Fruit fly (Drosophila melanogaster) whole organism, embryonic: Measurements from ENCODE around the gene Syx4.
A peak's percentile ranks its signal among the peaks of the same experiment; 100 is the strongest.

Experiments
- Aef1 ChIP-seq: fragments of 200-800 bp; sonication (Bioruptor generic); IDR thresholded peaks from 3 replicates; pipeline ENCODE4 v1.3.6; 2022; ENCODE audit warnings: missing biosample characterization, missing genetic modification characterization
- B-H1 ChIP-seq: fragments of 200-800 bp; sonication (Bioruptor generic); IDR thresholded peaks from 3 replicates; pipeline ENCODE4 v1.3.6; 2022; ENCODE audit warnings: missing biosample characterization, missing genetic modification characterization
- CG10654 ChIP-seq: fragments of 200-800 bp; sonication (Bioruptor generic); optimal IDR thresholded peaks from 2 replicates; lab custom pipeline; 2016; ENCODE audit warnings: missing biosample characterization, missing genetic modification characterization
- CG11723 ChIP-seq: fragments of 200-800 bp; sonication (Bioruptor generic); optimal IDR thresholded peaks from 2 replicates; lab custom pipeline; 2017; ENCODE audit warnings: missing biosample characterization, mild to moderate bottlenecking, missing genetic modification characterization
- CG12391 ChIP-seq: fragments of 200-800 bp; sonication (Bioruptor generic); optimal IDR thresholded peaks from 3 replicates; lab custom pipeline; 2018; ENCODE audit warnings: missing biosample characterization, mild to moderate bottlenecking, missing genetic modification characterization, moderate library complexity
- CG13287 ChIP-seq: fragments of 200-800 bp; sonication (Bioruptor generic); IDR thresholded peaks from 2 replicates; pipeline ENCODE4 v1.3.6; 2022; ENCODE audit warnings: missing biosample characterization, missing genetic modification characterization; ENCODE audit not compliant: partially characterized antibody
- CG13424 ChIP-seq: fragments of 200-800 bp; sonication (Bioruptor generic); optimal IDR thresholded peaks from 2 replicates; lab custom pipeline; 2019; ENCODE audit warnings: missing biosample characterization, mild to moderate bottlenecking, missing genetic modification characterization, moderate library complexity
- CG13775 ChIP-seq: fragments of 200-800 bp; sonication (Bioruptor generic); optimal IDR thresholded peaks from 3 replicates; lab custom pipeline; 2017; ENCODE audit warnings: missing biosample characterization, mild to moderate bottlenecking, missing genetic modification characterization
- CG13894 ChIP-seq: fragments of 200-800 bp; sonication (Bioruptor generic); optimal IDR thresholded peaks from 3 replicates; lab custom pipeline; 2018; ENCODE audit warnings: missing biosample characterization, mild to moderate bottlenecking, missing genetic modification characterization, moderate library complexity
- CG1529 ChIP-seq: fragments of 200-800 bp; sonication (Bioruptor generic); optimal IDR thresholded peaks from 3 replicates; lab custom pipeline; 2018; ENCODE audit warnings: missing biosample characterization, missing genetic modification characterization
- CG17328 ChIP-seq: fragments of 200-800 bp; sonication (Bioruptor generic); IDR thresholded peaks from 2 replicates; pipeline ENCODE4 v1.3.6; 2022; ENCODE audit warnings: missing biosample characterization, missing genetic modification characterization
- CG2678 ChIP-seq: fragments of 200-800 bp; sonication (Bioruptor generic); optimal IDR thresholded peaks from 3 replicates; lab custom pipeline; 2019; ENCODE audit warnings: missing biosample characterization, mild to moderate bottlenecking, missing genetic modification characterization, moderate library complexity
- CG33557 ChIP-seq: fragments of 200-800 bp; sonication (Bioruptor generic); optimal IDR thresholded peaks from 2 replicates; lab custom pipeline; 2019; ENCODE audit warnings: missing biosample characterization, mild to moderate bottlenecking, missing genetic modification characterization, moderate library complexity
- CG3847 ChIP-seq: fragments of 200-800 bp; sonication (Bioruptor generic); IDR thresholded peaks from 2 replicates; pipeline ENCODE4 v1.3.6; 2022; ENCODE audit warnings: missing biosample characterization, missing genetic modification characterization
- CG4328 ChIP-seq: fragments of 200-800 bp; sonication (Bioruptor generic); optimal IDR thresholded peaks from 3 replicates; lab custom pipeline; 2017; ENCODE audit warnings: missing biosample characterization, missing genetic modification reagents, missing genetic modification characterization
- CG6689 ChIP-seq: fragments of 200-800 bp; sonication (Bioruptor generic); IDR thresholded peaks from 2 replicates; pipeline ENCODE4 v1.3.6; 2022; ENCODE audit warnings: missing biosample characterization, missing genetic modification characterization
- CG8359 ChIP-seq: fragments of 200-800 bp; sonication (Bioruptor generic); optimal IDR thresholded peaks from 2 replicates; lab custom pipeline; 2017; ENCODE audit warnings: missing biosample characterization, mild to moderate bottlenecking, missing genetic modification characterization, borderline replicate concordance
- CG9797 ChIP-seq: fragments of 200-800 bp; sonication (Bioruptor generic); optimal IDR thresholded peaks from 3 replicates; lab custom pipeline; 2018; ENCODE audit warnings: missing biosample characterization, mild to moderate bottlenecking, missing genetic modification characterization
- CTCF ChIP-seq: fragments of 200-800 bp; sonication (Bioruptor generic); optimal IDR thresholded peaks from 2 replicates; lab custom pipeline; 2017; ENCODE audit warnings: missing biosample characterization, mild to moderate bottlenecking, missing genetic modification characterization, moderate library complexity
- CkIIα-i1 ChIP-seq: fragments of 200-800 bp; sonication (Bioruptor generic); IDR thresholded peaks from 2 replicates; pipeline ENCODE4 v1.3.6; 2022; ENCODE audit warnings: missing biosample characterization, missing genetic modification characterization
- Dip2 ChIP-seq: fragments of 200-800 bp; sonication (Bioruptor generic); IDR thresholded peaks from 2 replicates; pipeline ENCODE4 v1.3.6; 2022; ENCODE audit warnings: missing biosample characterization, missing genetic modification characterization
- E2f2 ChIP-seq: fragments of 200-800 bp; sonication (Bioruptor generic); IDR thresholded peaks from 2 replicates; pipeline ENCODE4 v1.3.6; 2022; ENCODE audit warnings: missing biosample characterization, missing genetic modification characterization
- Ets65A ChIP-seq: fragments of 200-800 bp; sonication (Bioruptor generic); peaks from one replicate; lab custom pipeline; 2016; ENCODE audit warnings: missing biosample characterization, missing genetic modification characterization
- GATAe ChIP-seq: fragments of 200-800 bp; sonication (Bioruptor generic); conservative IDR thresholded peaks from 2 replicates; pipeline ENCODE4 v1.3.6; 2022; ENCODE audit warnings: missing biosample characterization, missing genetic modification characterization
- Gug ChIP-seq: fragments of 200-800 bp; sonication (Bioruptor generic); IDR thresholded peaks from 4 replicates; pipeline ENCODE4 v1.3.6; 2022; ENCODE audit warnings: missing biosample characterization, missing genetic modification characterization
- HLH54F ChIP-seq: fragments of 200-800 bp; sonication (Bioruptor generic); optimal IDR thresholded peaks from 3 replicates; lab custom pipeline; 2016; ENCODE audit warnings: missing biosample characterization, missing genetic modification characterization
- MBD-R2 ChIP-seq: fragments of 200-800 bp; sonication (Bioruptor generic); IDR thresholded peaks from 2 replicates; pipeline ENCODE4 v1.3.6; 2022; ENCODE audit warnings: missing biosample characterization, missing genetic modification characterization
- Mad ChIP-seq: fragments of 200-800 bp; sonication (Bioruptor generic); optimal IDR thresholded peaks from 2 replicates; lab custom pipeline; 2016; ENCODE audit warnings: missing biosample characterization, missing genetic modification characterization
- Med ChIP-seq: fragments of 200-800 bp; sonication (Bioruptor generic); peaks from one replicate; lab custom pipeline; 2016; ENCODE audit warnings: missing biosample characterization, missing genetic modification characterization, mild to moderate bottlenecking, inconsistent platforms, moderate library complexity
- Six4 ChIP-seq: fragments of 200-800 bp; sonication (Bioruptor generic); optimal IDR thresholded peaks from 2 replicates; lab custom pipeline; 2016; ENCODE audit warnings: missing biosample characterization, missing genetic modification characterization
- Usf ChIP-seq: fragments of 200-800 bp; sonication (Bioruptor generic); optimal IDR thresholded peaks from 2 replicates; lab custom pipeline; 2017; ENCODE audit warnings: missing genotype, missing biosample characterization, missing genetic modification characterization
- ara ChIP-seq: fragments of 200-800 bp; sonication (Bioruptor generic); IDR thresholded peaks from 2 replicates; pipeline ENCODE4 v1.3.6; 2022; ENCODE audit warnings: missing biosample characterization, missing genetic modification characterization
- bsh ChIP-seq, 2 experiments: fragments of 200-800 bp; sonication (Bioruptor generic); optimal IDR thresholded peaks; 2 replicates each; lab custom pipeline; 2017 to 2018; ENCODE audit warnings: mild to moderate bottlenecking in 2 of 2, missing biosample characterization in 2 of 2, missing genetic modification characterization in 2 of 2, moderate library complexity in 1 of 2
- ci ChIP-seq: fragments of 200-800 bp; sonication (Bioruptor generic); IDR thresholded peaks from 3 replicates; pipeline ENCODE4 v1.3.6; 2022; ENCODE audit warnings: missing biosample characterization, missing genetic modification characterization
- crol ChIP-seq: fragments of 200-800 bp; sonication (Bioruptor generic); IDR thresholded peaks from 2 replicates; pipeline ENCODE4 v1.3.6; 2022; ENCODE audit warnings: missing biosample characterization, missing genetic modification characterization
- emc ChIP-seq: fragments of 200-800 bp; sonication (Bioruptor generic); optimal IDR thresholded peaks from 2 replicates; lab custom pipeline; 2016; ENCODE audit warnings: missing biosample characterization, missing genetic modification characterization
- en ChIP-seq: fragments of 200-800 bp; sonication (Bioruptor generic); optimal IDR thresholded peaks from 2 replicates; lab custom pipeline; 2016; ENCODE audit warnings: missing biosample characterization, missing genetic modification characterization
- ewg ChIP-seq: fragments of 200-800 bp; sonication (Bioruptor generic); optimal IDR thresholded peaks from 3 replicates; lab custom pipeline; 2017; ENCODE audit warnings: mild to moderate bottlenecking, missing biosample characterization, missing genetic modification reagents, missing genetic modification characterization
- fd102C ChIP-seq: fragments of 200-800 bp; sonication (Bioruptor generic); optimal IDR thresholded peaks from 2 replicates; lab custom pipeline; 2018; ENCODE audit warnings: missing biosample characterization, mild to moderate bottlenecking, missing genetic modification characterization, moderate library complexity
- ftz-f1 ChIP-seq: fragments of 200-800 bp; sonication (Bioruptor generic); optimal IDR thresholded peaks from 2 replicates; lab custom pipeline; 2016; ENCODE audit warnings: missing biosample characterization, missing genetic modification characterization
- hkb ChIP-seq, 2 experiments: fragments of 200-800 bp in 1 of 2; fragments of >200 bp in 1 of 2; sonication (Bioruptor generic) in 1 of 2; IDR thresholded peaks in 1 of 2; optimal IDR thresholded peaks in 1 of 2; 2 replicates each; pipeline versions ENCODE4 v1.3.6 to Lab custom; 2017 to 2022; ENCODE audit warnings: missing biosample characterization in 1 of 2, missing genetic modification characterization in 1 of 2
- hth ChIP-seq: fragments of >200 bp; optimal IDR thresholded peaks from 2 replicates; lab custom pipeline; 2017; ENCODE audit warnings: inconsistent platforms
- ind ChIP-seq: fragments of 200-800 bp; sonication (Bioruptor generic); optimal IDR thresholded peaks from 3 replicates; lab custom pipeline; 2016; ENCODE audit warnings: missing biosample characterization, missing genetic modification characterization
- ken ChIP-seq: fragments of 200-800 bp; sonication (Bioruptor generic); IDR thresholded peaks from 3 replicates; pipeline ENCODE4 v1.3.6; 2022; ENCODE audit warnings: missing biosample characterization, missing genetic modification characterization
- luna ChIP-seq: fragments of 200-800 bp; sonication (Bioruptor generic); optimal IDR thresholded peaks from 2 replicates; lab custom pipeline; 2016; ENCODE audit warnings: missing biosample characterization, missing genetic modification characterization
- pho ChIP-seq: fragments of 200-800 bp; sonication (Bioruptor generic); optimal IDR thresholded peaks from 2 replicates; lab custom pipeline; 2016; ENCODE audit warnings: missing biosample characterization, missing genetic modification characterization
- pzg ChIP-seq: fragments of 200-800 bp; sonication (Bioruptor generic); optimal IDR thresholded peaks from 3 replicates; lab custom pipeline; 2018; ENCODE audit warnings: missing biosample characterization, mild to moderate bottlenecking, missing genetic modification characterization, moderate library complexity
- sens-2 ChIP-seq: fragments of 200-800 bp; sonication (Bioruptor generic); IDR thresholded peaks from 2 replicates; pipeline ENCODE4 v1.3.6; 2022; ENCODE audit warnings: missing biosample characterization, missing genetic modification characterization
- sr ChIP-seq: fragments of 200-800 bp; sonication (Bioruptor generic); IDR thresholded peaks from 3 replicates; pipeline ENCODE4 v1.3.6; 2022; ENCODE audit warnings: missing biosample characterization, missing genetic modification characterization
- tio ChIP-seq: fragments of 200-800 bp; sonication (Bioruptor generic); optimal IDR thresholded peaks from 2 replicates; lab custom pipeline; 2017; ENCODE audit warnings: missing biosample characterization, missing genetic modification characterization, inconsistent platforms
- ttk ChIP-seq: fragments of 200-800 bp; sonication (Bioruptor generic); IDR thresholded peaks from 2 replicates; pipeline ENCODE4 v2.1.2; 2022; ENCODE audit warnings: missing biosample characterization, missing genetic modification characterization
- twi ChIP-seq: fragments of 200-800 bp; optimal IDR thresholded peaks from 2 replicates; lab custom pipeline; 2019; ENCODE audit warnings: missing biosample characterization, mild to moderate bottlenecking, missing genetic modification characterization, moderate library complexity

The Syx4 gene

DNA sequence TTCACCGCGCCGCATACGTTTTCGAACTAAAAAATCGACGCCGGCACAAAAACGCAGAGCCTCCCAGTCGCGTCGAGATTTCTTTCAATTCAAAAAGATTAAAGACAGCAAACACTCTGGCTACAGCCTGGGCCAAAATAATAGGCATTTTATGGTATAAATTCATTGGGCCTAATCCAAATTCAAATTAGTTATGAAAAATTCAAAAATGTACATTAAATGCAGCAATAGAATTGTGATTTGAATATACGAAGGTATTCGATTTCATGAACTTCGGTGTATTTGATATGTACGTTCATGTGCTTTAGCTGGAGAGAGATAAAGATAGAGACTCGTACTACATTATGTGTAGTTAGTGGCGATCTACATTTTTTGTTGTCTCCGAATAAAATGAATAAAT lies at the start of gene Syx4 (continued):
- peak; percentile 69 to 88 for TF ChIP-seq bsh (GFP tag; optimal IDR thresholded peaks at IDR 0.05; lab: Kevin White, UChicago)
- no peak for TF ChIP-seq CG33557 (GFP tag; lab: Kevin White, UChicago)
- TF ChIP-seq Usf (GFP tag; lab: Kevin White, UChicago) = peak; percentile 71
- TF ChIP-seq ci (GFP tag; lab: Robert Waterston, UW) = peak; percentile 96
- peak; percentile 90 for TF ChIP-seq HLH54F (GFP tag; lab: Kevin White, UChicago)
- TF ChIP-seq CG8359 (GFP tag; lab: Kevin White, UChicago) = peak; percentile 52
- peak; percentile 72 for TF ChIP-seq E2f2
- TF ChIP-seq MBD-R2 (GFP tag; lab: Robert Waterston, UW) = peak; percentile 72; the same call in 1 of the 2 replicates
- TF ChIP-seq Dip2 = no peak
- peak; percentile 80; the same call in 3 of the 4 replicates for TF ChIP-seq Gug (GFP tag; lab: Robert Waterston, UW)
- TF ChIP-seq twi (tag; lab: Kevin White, UChicago) = peak; percentile 50
- no peak for TF ChIP-seq CG13287 (GFP tag; lab: Robert Waterston, UW)
- peak; percentile 17 for TF ChIP-seq CG4328 (GFP tag; lab: Kevin White, UChicago)
- no peak for TF ChIP-seq hth
- TF ChIP-seq Ets65A = peak; percentile 96
- peak; percentile 96 for TF ChIP-seq CG2678 (tag; lab: Kevin White, UChicago)
- TF ChIP-seq B-H1 (GFP tag; lab: Robert Waterston, UW) = peak; percentile 82
- TF ChIP-seq pzg (GFP tag; lab: Kevin White, UChicago) = peak; percentile 20
- TF ChIP-seq CG11723 = peak; percentile 77
- TF ChIP-seq Mad (GFP tag; lab: Kevin White, UChicago) = peak; percentile 81
- peak; percentile 86 for TF ChIP-seq tio (GFP tag; lab: Kevin White, UChicago)
- TF ChIP-seq CG1529 (GFP tag; lab: Kevin White, UChicago) = peak; percentile 73
- TF ChIP-seq CG13775 (GFP tag; lab: Kevin White, UChicago) = peak; percentile 79
- peak; percentile 80 for TF ChIP-seq sens-2 (GFP tag; lab: Robert Waterston, UW)
- peak; percentile 84 for TF ChIP-seq CG3847 (GFP tag; lab: Robert Waterston, UW)
- TF ChIP-seq CG17328 (GFP tag; lab: Robert Waterston, UW) = peak; percentile 91
- peak; percentile 83 for TF ChIP-seq CG10654 (GFP tag; lab: Kevin White, UChicago)
- peak; percentile 60; the same call in 2 of the 3 replicates for TF ChIP-seq sr (GFP tag; lab: Robert Waterston, UW)
- peak; percentile 90 for TF ChIP-seq pho
- no peak for TF ChIP-seq CG9797 (GFP tag; lab: Kevin White, UChicago)
- TF ChIP-seq fd102C (GFP tag; lab: Kevin White, UChicago) = no peak
- TF ChIP-seq CG12391 (tag; lab: Kevin White, UChicago) = peak; percentile 93
- TF ChIP-seq ftz-f1 (GFP tag; lab: Kevin White, UChicago) = no peak
- TF ChIP-seq emc = peak; percentile 79
- TF ChIP-seq ara (GFP tag; lab: Robert Waterston, UW) = peak; percentile 75
- peak; percentile 86 for TF ChIP-seq Aef1 (GFP tag; lab: Robert Waterston, UW)
- peak; percentile 76 for TF ChIP-seq GATAe
- TF ChIP-seq en = peak; percentile 87
- peak; percentile 72 for TF ChIP-seq Six4 (GFP tag; lab: Kevin White, UChicago)
- peak; percentile 90 for TF ChIP-seq CG6689 (GFP tag; lab: Robert Waterston, UW)
- TF ChIP-seq hkb (optimal IDR thresholded peaks at IDR 0.05; lab: Kevin White, UChicago) = no peak
- peak; percentile 96 for TF ChIP-seq hkb (GFP tag; IDR thresholded peaks at IDR 0.05; lab: Robert Waterston, UW)
- TF ChIP-seq ttk = peak; percentile 86
- TF ChIP-seq CTCF (GFP tag; lab: Kevin White, UChicago) = peak; percentile 49
- peak; percentile 84 for TF ChIP-seq luna (GFP tag; lab: Kevin White, UChicago)
- TF ChIP-seq CG13894 (tag; lab: Kevin White, UChicago) = peak; percentile 86
- peak; percentile 88 for TF ChIP-seq ken (GFP tag; lab: Robert Waterston, UW)
- TF ChIP-seq ind (GFP tag; lab: Kevin White, UChicago) = peak; percentile 91
- TF ChIP-seq ewg = peak; percentile 71
- no peak for TF ChIP-seq crol
- peak; percentile 89 for TF ChIP-seq CG13424 (tag; lab: Kevin White, UChicago)
- peak; percentile 99 for TF ChIP-seq Med (GFP tag; lab: Kevin White, UChicago)
- peak; percentile 43; the same call in 1 of the 2 replicates for TF ChIP-seq CkIIα-i1 (GFP tag; lab: Robert Waterston, UW)
